Fruit fly (Drosophila melanogaster): ENCODE results near the gene Desat2.

The Desat2 gene

DNA sequence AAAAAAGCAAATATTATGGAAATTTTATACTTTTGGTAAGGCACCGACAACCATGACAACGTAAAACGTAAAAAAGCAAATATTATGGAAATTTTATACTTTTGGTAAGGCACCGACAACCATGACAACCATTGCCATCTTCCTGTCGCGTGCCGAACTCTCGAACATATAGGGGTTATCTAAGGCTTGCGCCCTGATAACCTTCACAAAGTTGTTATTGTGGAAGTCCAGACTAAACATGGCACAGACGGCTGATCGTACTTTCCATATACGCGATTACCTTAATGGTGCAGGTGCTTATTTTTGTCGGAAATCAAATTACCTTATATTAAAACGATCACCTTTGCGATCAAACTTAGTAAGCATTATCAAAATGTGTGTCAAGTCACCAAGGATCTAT lies 9.4 kb downstream of the Desat2 start:
- no peak for TF ChIP-seq CG34406 (GFP tag; optimal IDR thresholded peaks at IDR 0.05)
- TF ChIP-seq svp (GFP tag) = peak; percentile 95
- TF ChIP-seq salr (GFP tag; optimal IDR thresholded peaks at IDR 0.05) = no peak
- TF ChIP-seq CG11294 (GFP tag; IDR thresholded peaks at IDR 0.05) = no peak
- TF ChIP-seq Blimp-1 (GFP tag; optimal IDR thresholded peaks at IDR 0.05) = no peak
- TF ChIP-seq Gug (GFP tag; IDR thresholded peaks at IDR 0.05) = no peak

DNA sequence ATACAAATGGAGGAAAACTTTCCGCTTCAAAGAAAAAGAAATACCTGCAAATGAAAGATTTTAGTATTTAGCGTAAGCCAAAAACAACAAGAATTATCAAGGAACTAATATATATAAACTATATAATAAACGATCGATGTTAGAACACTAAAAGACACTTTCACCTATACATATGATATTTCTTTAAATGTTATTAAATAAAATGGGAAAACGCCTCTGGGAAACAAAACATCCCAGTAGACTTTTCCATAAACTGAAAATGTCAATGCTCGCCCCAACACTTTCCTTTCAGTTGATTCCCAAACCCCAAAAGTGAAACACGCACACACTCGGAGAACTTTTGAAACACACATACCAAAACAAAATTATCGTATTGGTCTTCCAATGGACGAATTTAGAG lies 11.3 kb downstream of the Desat2 start, which contains the start of gene vrs:
TSS of gene vrs (plus strand) at position 301 of the 400 bp plus-strand sequence.
- no peak for TF ChIP-seq CG8319 (GFP tag; optimal IDR thresholded peaks at IDR 0.05)
- no peak for TF ChIP-seq Sox14 (GFP tag; optimal IDR thresholded peaks at IDR 0.05)
- no peak for TF ChIP-seq ss (GFP tag; optimal IDR thresholded peaks at IDR 0.05)
- no peak for TF ChIP-seq Hr38 (GFP tag; optimal IDR thresholded peaks at IDR 0.05)
- no peak for TF ChIP-seq CG6808 (GFP tag; optimal IDR thresholded peaks at IDR 0.05)
- no peak for TF ChIP-seq net (GFP tag; optimal IDR thresholded peaks at IDR 0.05)
- no peak for TF ChIP-seq topi (GFP tag; optimal IDR thresholded peaks at IDR 0.05)

DNA sequence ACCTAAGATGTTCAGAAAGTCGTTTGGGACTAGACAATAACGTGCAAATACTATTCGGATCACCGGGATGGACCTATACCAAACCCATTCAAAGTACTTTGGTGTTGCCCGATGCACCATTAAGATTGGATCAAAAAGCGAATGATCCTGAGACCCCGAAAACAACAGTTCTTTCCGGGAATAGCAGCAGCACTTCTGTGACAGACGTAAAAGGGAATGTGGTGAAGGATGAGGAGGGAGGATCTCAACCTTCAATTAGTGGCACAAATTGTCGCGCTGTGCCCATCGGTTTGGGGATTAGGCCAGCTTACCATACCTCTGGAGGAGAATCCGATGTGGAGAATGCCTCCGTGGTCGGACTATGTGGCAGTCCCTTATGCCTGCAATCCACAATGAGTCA lies 12.3 kb downstream of the Desat2 start:
- TF ChIP-seq CG11902 (GFP tag; optimal IDR thresholded peaks at IDR 0.05) (no peak), svp (GFP tag) (no peak), fd85E (GFP tag; optimal IDR thresholded peaks at IDR 0.05) (no peak), CG9139 (GFP tag; optimal IDR thresholded peaks at IDR 0.05) (no peak), CG8319 (GFP tag; optimal IDR thresholded peaks at IDR 0.05) (no peak), Sox102F (GFP tag; optimal IDR thresholded peaks at IDR 0.05) (no peak), Sox15 (GFP tag; optimal IDR thresholded peaks at IDR 0.05) (no peak)

DNA sequence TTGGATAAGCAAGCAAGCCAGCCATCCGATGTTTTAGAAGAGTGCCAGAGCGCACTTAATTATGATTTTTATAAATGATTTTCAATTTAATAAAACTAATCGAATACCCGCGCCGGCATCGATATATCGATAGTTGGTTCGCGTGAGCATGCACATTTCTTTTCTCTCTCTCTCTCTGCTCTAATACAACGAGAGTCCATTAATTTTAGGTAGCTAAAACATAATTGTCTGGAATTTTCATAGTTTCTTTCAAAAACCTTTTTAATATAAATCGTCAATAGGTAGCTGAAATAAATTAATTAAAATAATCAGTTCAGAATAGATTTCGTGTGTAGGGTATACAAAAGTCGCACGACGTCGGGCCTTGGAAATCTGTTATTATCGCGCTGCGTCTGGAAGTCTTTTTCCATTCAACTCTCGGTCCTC lies 12.9 kb downstream of the Desat2 start, which contains the start of gene CG18549:
TSS of gene CG18549 (plus strand) at position 408 of the 426 bp plus-strand sequence.
- TF ChIP-seq CG6808 (GFP tag; optimal IDR thresholded peaks at IDR 0.05) (peak; percentile 99), cyc (GFP tag; optimal IDR thresholded peaks at IDR 0.05) (peak; percentile 100), svp (GFP tag) (peak; percentile 100), CG15336 (GFP tag; IDR thresholded peaks at IDR 0.05) (peak; percentile 100), Hr4 (GFP tag; optimal IDR thresholded peaks at IDR 0.05) (peak; percentile 100), Eip78C (GFP tag) (peak; percentile 100), fd59A (GFP tag; optimal IDR thresholded peaks at IDR 0.05) (peak; percentile 100), Lpt (GFP tag; optimal IDR thresholded peaks at IDR 0.05) (peak; percentile 100), Met (GFP tag; optimal IDR thresholded peaks at IDR 0.05) (peak; percentile 100), Blimp-1 (GFP tag; optimal IDR thresholded peaks at IDR 0.05) (peak; percentile 99), Smox (GFP tag; optimal IDR thresholded peaks at IDR 0.05) (peak; percentile 100), OdsH (GFP tag; optimal IDR thresholded peaks at IDR 0.05) (peak; percentile 100), Eip75B (GFP tag; optimal IDR thresholded peaks at IDR 0.05) (peak; percentile 100), CG1621 (tag; optimal IDR thresholded peaks at IDR 0.05) (peak; percentile 100), spab (GFP tag; optimal IDR thresholded peaks at IDR 0.05) (peak; percentile 100), fkh (GFP tag; optimal IDR thresholded peaks at IDR 0.05) (peak; percentile 94), Ets21C (GFP tag; optimal IDR thresholded peaks at IDR 0.05) (peak; percentile 99), CG8319 (GFP tag; optimal IDR thresholded peaks at IDR 0.05) (peak; percentile 99), Sox14 (GFP tag; optimal IDR thresholded peaks at IDR 0.05) (peak; percentile 100), Hr39 (GFP tag; optimal IDR thresholded peaks at IDR 0.05) (peak; percentile 100), Eip93F (GFP tag; optimal IDR thresholded peaks at IDR 0.05) (peak; percentile 100), CG11762 (GFP tag; optimal IDR thresholded peaks at IDR 0.05; ENCODE audit: insufficient read depth) (peak; percentile 100), dac (GFP tag; optimal IDR thresholded peaks at IDR 0.05) (peak; percentile 100), CG6276 (GFP tag; optimal IDR thresholded peaks at IDR 0.05) (peak; percentile 100), vri (GFP tag; optimal IDR thresholded peaks at IDR 0.05) (peak; percentile 100), CG10669 (GFP tag; optimal IDR thresholded peaks at IDR 0.05) (peak; percentile 100), Ets96B (tag; optimal IDR thresholded peaks at IDR 0.05) (peak; percentile 100), pdm3 (GFP tag; optimal IDR thresholded peaks at IDR 0.05) (peak; percentile 100), CG4318 (GFP tag; optimal IDR thresholded peaks at IDR 0.05) (peak; percentile 100), CG34406 (GFP tag; optimal IDR thresholded peaks at IDR 0.05) (peak; percentile 100), fd85E (GFP tag; optimal IDR thresholded peaks at IDR 0.05) (peak; percentile 98), Sox15 (GFP tag; optimal IDR thresholded peaks at IDR 0.05) (peak; percentile 99), CG32006 (GFP tag; optimal IDR thresholded peaks at IDR 0.05) (peak; percentile 100), CG3032 (tag; optimal IDR thresholded peaks at IDR 0.05) (peak; percentile 100), CG11294 (GFP tag; IDR thresholded peaks at IDR 0.05) (peak; percentile 100), CG10631 (GFP tag; optimal IDR thresholded peaks at IDR 0.05) (peak; percentile 100), salr (GFP tag; optimal IDR thresholded peaks at IDR 0.05) (peak; percentile 99 to 100)
